Fruit fly (Drosophila melanogaster) whole organism, embryonic: Measurements from ENCODE around the gene Klp67A.

Experiments used
- Adf1 ChIP-seq: fragments of 200-800 bp; sonication (Bioruptor generic); IDR thresholded peaks from 2 replicates; pipeline ENCODE4 v1.3.6; 2022; ENCODE audit warnings: missing biosample characterization, missing genetic modification characterization
- CG10462 ChIP-seq: fragments of 200-800 bp; sonication (Bioruptor generic); optimal IDR thresholded peaks from 2 replicates; lab custom pipeline; 2016; ENCODE audit warnings: missing biosample characterization, missing genetic modification characterization
- CG10543 ChIP-seq: fragments of 200-800 bp; sonication (Bioruptor generic); optimal IDR thresholded peaks from 3 replicates; lab custom pipeline; 2017; ENCODE audit warnings: missing biosample characterization, mild to moderate bottlenecking, missing genetic modification characterization, moderate library complexity
- CG10959 ChIP-seq: fragments of 200-800 bp; sonication (Bioruptor generic); IDR thresholded peaks from 2 replicates; pipeline ENCODE4 v1.3.6; 2022; ENCODE audit warnings: missing biosample characterization, missing genetic modification characterization
- CG12071 ChIP-seq: fragments of 200-800 bp; sonication (Bioruptor generic); optimal IDR thresholded peaks from 3 replicates; lab custom pipeline; 2018; ENCODE audit warnings: missing biosample characterization, mild to moderate bottlenecking, missing genetic modification characterization
- CG12769 ChIP-seq: fragments of 200-800 bp; sonication (Bioruptor generic); optimal IDR thresholded peaks from 2 replicates; lab custom pipeline; 2019; ENCODE audit warnings: missing biosample characterization, mild to moderate bottlenecking, missing genetic modification characterization, moderate library complexity
- CG14860 ChIP-seq: fragments of 200-800 bp; sonication (Bioruptor generic); IDR thresholded peaks from 3 replicates; pipeline ENCODE4 v1.3.6; 2022; ENCODE audit warnings: missing biosample characterization, missing genetic modification characterization; ENCODE audit not compliant: partially characterized antibody
- CG15073 ChIP-seq: fragments of 200-800 bp; sonication (Bioruptor generic); optimal IDR thresholded peaks from 2 replicates; lab custom pipeline; 2016; ENCODE audit warnings: missing biosample characterization, missing genetic modification characterization
- CG15601 ChIP-seq: fragments of 200-800 bp; sonication (Bioruptor generic); optimal IDR thresholded peaks from 3 replicates; lab custom pipeline; 2019; ENCODE audit warnings: missing biosample characterization, mild to moderate bottlenecking, missing genetic modification characterization, moderate library complexity
- CG16779 ChIP-seq: fragments of 200-800 bp; sonication (Bioruptor generic); IDR thresholded peaks from 2 replicates; pipeline ENCODE4 v1.3.6; 2022; ENCODE audit warnings: missing biosample characterization, missing genetic modification characterization
- CG16815 ChIP-seq: fragments of 200-800 bp; sonication (Bioruptor generic); optimal IDR thresholded peaks from 3 replicates; lab custom pipeline; 2017; ENCODE audit warnings: missing biosample characterization, mild to moderate bottlenecking, missing genetic modification characterization
- CG18262 ChIP-seq: fragments of 200-800 bp; optimal IDR thresholded peaks from 3 replicates; lab custom pipeline; 2019; ENCODE audit warnings: missing biosample characterization, mild to moderate bottlenecking, missing genetic modification characterization, moderate library complexity
- CG1832 ChIP-seq: fragments of 200-800 bp; sonication (Bioruptor generic); optimal IDR thresholded peaks from 2 replicates; lab custom pipeline; 2017; ENCODE audit warnings: missing biosample characterization, mild to moderate bottlenecking, missing genetic modification characterization, inconsistent platforms
- CG2116 ChIP-seq: fragments of 200-800 bp; sonication (Bioruptor generic); optimal IDR thresholded peaks from 3 replicates; lab custom pipeline; 2018; ENCODE audit warnings: missing biosample characterization, mild to moderate bottlenecking, missing genetic modification characterization
- CG34224 ChIP-seq: fragments of 200-800 bp; sonication (Bioruptor generic); IDR thresholded peaks from 3 replicates; pipeline ENCODE4 v1.3.6; 2022; ENCODE audit warnings: missing biosample characterization, missing genetic modification characterization; ENCODE audit not compliant: partially characterized antibody
- CG3995 ChIP-seq: fragments of 200-800 bp; sonication (Bioruptor generic); optimal IDR thresholded peaks from 3 replicates; lab custom pipeline; 2016; ENCODE audit warnings: missing biosample characterization, missing genetic modification characterization
- CG4282 ChIP-seq: fragments of 200-800 bp; sonication (Bioruptor generic); optimal IDR thresholded peaks from 2 replicates; lab custom pipeline; 2016; ENCODE audit warnings: missing biosample characterization, missing genetic modification characterization
- CG4404 ChIP-seq: fragments of 200-800 bp; sonication (Bioruptor generic); IDR thresholded peaks from 2 replicates; pipeline ENCODE4 v1.3.6; 2022; ENCODE audit warnings: missing biosample characterization, missing genetic modification characterization
- CG6765 ChIP-seq: fragments of 200-800 bp; sonication (Bioruptor generic); optimal IDR thresholded peaks from 3 replicates; lab custom pipeline; 2017; ENCODE audit warnings: missing biosample characterization, mild to moderate bottlenecking, missing genetic modification characterization
- CG7357 ChIP-seq: fragments of 200-800 bp; sonication (Bioruptor generic); IDR thresholded peaks from 3 replicates; pipeline ENCODE4 v1.3.6; 2022; ENCODE audit warnings: missing biosample characterization, missing genetic modification characterization
- CG9609 ChIP-seq: fragments of 200-800 bp; sonication (Bioruptor generic); optimal IDR thresholded peaks from 3 replicates; lab custom pipeline; 2016; ENCODE audit warnings: missing biosample characterization, missing genetic modification characterization
- CG9727 ChIP-seq: fragments of 200-800 bp; sonication (Bioruptor generic); optimal IDR thresholded peaks from 3 replicates; lab custom pipeline; 2017; ENCODE audit warnings: missing biosample characterization, mild to moderate bottlenecking, missing genetic modification characterization
- D19B ChIP-seq: fragments of 200-800 bp; sonication (Bioruptor generic); optimal IDR thresholded peaks from 2 replicates; lab custom pipeline; 2017; ENCODE audit warnings: missing biosample characterization, mild to moderate bottlenecking, missing genetic modification characterization
- Dad ChIP-seq: fragments of 200-800 bp; sonication (Bioruptor generic); optimal IDR thresholded peaks from 3 replicates; lab custom pipeline; 2016; ENCODE audit warnings: missing biosample characterization, missing genetic modification characterization
- H15 ChIP-seq: fragments of 200-800 bp; sonication (Bioruptor generic); IDR thresholded peaks from 3 replicates; pipeline ENCODE4 v1.3.6; 2022; ENCODE audit warnings: missing biosample characterization, missing genetic modification characterization
- Hand ChIP-seq: fragments of 200-800 bp; sonication (Bioruptor generic); optimal IDR thresholded peaks from 2 replicates; lab custom pipeline; 2017; ENCODE audit warnings: mild to moderate bottlenecking, missing biosample characterization, missing genetic modification reagents, missing genetic modification characterization
- Max ChIP-seq: fragments of 200-800 bp; sonication (Bioruptor generic); optimal IDR thresholded peaks from 2 replicates; lab custom pipeline; 2016; ENCODE audit warnings: missing biosample characterization, mild to moderate bottlenecking, missing genetic modification characterization
- Sin3A ChIP-seq: fragments of >200 bp; optimal IDR thresholded peaks from 2 replicates; lab custom pipeline; 2018
- Sox102F ChIP-seq: fragments of 200-800 bp; sonication (Bioruptor generic); optimal IDR thresholded peaks from 2 replicates; lab custom pipeline; 2018; ENCODE audit warnings: missing biosample characterization, mild to moderate bottlenecking, missing genetic modification characterization, moderate library complexity
- aop ChIP-seq: fragments of 200-800 bp; sonication (Bioruptor generic); IDR thresholded peaks from 2 replicates; pipeline ENCODE4 v1.3.6; 2022; ENCODE audit warnings: missing biosample characterization, missing genetic modification characterization
- caup ChIP-seq: fragments of 200-800 bp; sonication (Bioruptor generic); optimal IDR thresholded peaks from 3 replicates; lab custom pipeline; 2017; ENCODE audit warnings: missing biosample characterization, mild to moderate bottlenecking, missing genetic modification characterization, moderate library complexity; ENCODE audit not compliant: severe bottlenecking
- ci ChIP-seq: fragments of 200-800 bp; sonication (Bioruptor generic); IDR thresholded peaks from 3 replicates; pipeline ENCODE4 v1.3.6; 2022; ENCODE audit warnings: missing biosample characterization, missing genetic modification characterization
- crol ChIP-seq: fragments of 200-800 bp; sonication (Bioruptor generic); IDR thresholded peaks from 2 replicates; pipeline ENCODE4 v1.3.6; 2022; ENCODE audit warnings: missing biosample characterization, missing genetic modification characterization
- dm ChIP-seq: fragments of 200-800 bp; sonication (Bioruptor generic); optimal IDR thresholded peaks from 3 replicates; lab custom pipeline; 2016; ENCODE audit warnings: missing biosample characterization, missing genetic modification characterization
- gfzf ChIP-seq: fragments of 200-800 bp; sonication (Bioruptor generic); optimal IDR thresholded peaks from 2 replicates; lab custom pipeline; 2016; ENCODE audit warnings: missing biosample characterization, mild to moderate bottlenecking, missing genetic modification characterization, moderate library complexity
- ham ChIP-seq: fragments of 200-800 bp; sonication (Bioruptor generic); IDR thresholded peaks from 2 replicates; pipeline ENCODE4 v1.3.6; 2022; ENCODE audit warnings: missing biosample characterization, missing genetic modification characterization
- inv ChIP-seq: fragments of 200-800 bp; sonication (Bioruptor generic); IDR thresholded peaks from 2 replicates; pipeline ENCODE4 v1.3.6; 2022; ENCODE audit warnings: missing biosample characterization, missing genetic modification characterization; ENCODE audit not compliant: partially characterized antibody
- jumu ChIP-seq: fragments of 200-800 bp; sonication (Bioruptor generic); optimal IDR thresholded peaks from 3 replicates; lab custom pipeline; 2016; ENCODE audit warnings: missing biosample characterization, missing genetic modification characterization
- nmo ChIP-seq: fragments of 200-800 bp; sonication (Bioruptor generic); optimal IDR thresholded peaks from 2 replicates; lab custom pipeline; 2018; ENCODE audit warnings: missing biosample characterization, mild to moderate bottlenecking, missing genetic modification characterization, moderate library complexity
- psq ChIP-seq: fragments of 200-800 bp; sonication (Bioruptor generic); optimal IDR thresholded peaks from 2 replicates; lab custom pipeline; 2017; ENCODE audit warnings: missing biosample characterization, missing genetic modification characterization
- pzg ChIP-seq: fragments of 200-800 bp; sonication (Bioruptor generic); optimal IDR thresholded peaks from 3 replicates; lab custom pipeline; 2018; ENCODE audit warnings: missing biosample characterization, mild to moderate bottlenecking, missing genetic modification characterization, moderate library complexity
- ranshi ChIP-seq: fragments of 200-800 bp; sonication (Bioruptor generic); IDR thresholded peaks from 2 replicates; pipeline ENCODE4 v1.3.6; 2022; ENCODE audit warnings: missing biosample characterization, missing genetic modification characterization
- repo ChIP-seq: fragments of 200-800 bp; sonication (Bioruptor generic); optimal IDR thresholded peaks from 2 replicates; lab custom pipeline; 2016; ENCODE audit warnings: missing biosample characterization, missing genetic modification characterization
- ro ChIP-seq: fragments of 200-800 bp; sonication (Bioruptor generic); IDR thresholded peaks from 2 replicates; pipeline ENCODE4 v1.3.6; 2022; ENCODE audit warnings: missing biosample characterization, missing genetic modification characterization
- sc ChIP-seq, 3 experiments: fragments of >200 bp in 2 of 3; fragments of 200-800 bp in 1 of 3; sonication (Bioruptor generic) in 1 of 3; optimal IDR thresholded peaks; 2 replicates in 2 of 3; 3 replicates in 1 of 3; lab custom pipeline; 2017; ENCODE audit warnings: mild to moderate bottlenecking in 1 of 3, missing biosample characterization in 1 of 3, missing genetic modification characterization in 1 of 3, missing genetic modification reagents in 1 of 3
- scrt ChIP-seq: fragments of 200-800 bp; sonication (Bioruptor generic); optimal IDR thresholded peaks from 2 replicates; lab custom pipeline; 2018; ENCODE audit warnings: missing biosample characterization, mild to moderate bottlenecking, missing genetic modification characterization, moderate library complexity
- sob ChIP-seq: fragments of 200-800 bp; sonication (Bioruptor generic); IDR thresholded peaks from 2 replicates; pipeline ENCODE4 v1.3.6; 2022; ENCODE audit warnings: missing biosample characterization, missing genetic modification characterization
- ssp ChIP-seq: fragments of 200-800 bp; sonication (Bioruptor generic); IDR thresholded peaks from 2 replicates; pipeline ENCODE4 v1.3.6; 2022; ENCODE audit warnings: missing biosample characterization, missing genetic modification characterization
- trh ChIP-seq: fragments of 200-800 bp; sonication (Bioruptor generic); optimal IDR thresholded peaks from 2 replicates; lab custom pipeline; 2016; ENCODE audit warnings: missing biosample characterization, missing genetic modification characterization
- ttk ChIP-seq: fragments of 200-800 bp; sonication (Bioruptor generic); IDR thresholded peaks from 2 replicates; pipeline ENCODE4 v2.1.2; 2022; ENCODE audit warnings: missing biosample characterization, missing genetic modification characterization

Gene Klp67A

DNA sequence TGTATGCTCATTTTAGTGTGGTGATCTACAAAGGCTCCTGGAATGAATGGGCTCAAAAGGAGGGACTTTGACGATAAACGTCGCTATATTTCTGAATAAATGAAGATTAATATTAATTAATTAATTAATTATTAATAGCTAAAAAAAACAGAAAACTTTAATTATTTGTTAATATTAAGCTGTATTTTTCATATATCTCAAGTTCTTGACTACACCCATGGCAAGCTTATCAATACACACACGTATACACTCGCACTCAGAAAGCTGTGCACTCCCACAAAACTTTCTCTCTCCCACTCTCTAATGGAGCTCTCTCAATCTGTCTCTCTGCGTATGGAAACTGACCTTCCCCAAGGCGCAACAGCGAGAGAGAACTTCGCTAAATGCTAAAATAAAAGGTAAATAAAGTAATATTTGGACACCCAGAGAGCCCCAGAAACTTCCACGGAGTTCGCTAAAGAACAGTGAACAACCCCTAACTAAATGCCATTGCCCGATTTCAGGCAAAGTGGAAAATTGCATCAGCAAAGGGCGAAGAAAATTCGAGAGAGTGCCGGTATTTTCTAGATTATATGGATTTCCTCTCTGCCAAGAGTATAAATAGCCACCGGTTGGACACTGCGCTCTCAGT lies 6.6 kb upstream of the Klp67A start (continued):
- TF ChIP-seq CG15601 (tag; lab: Kevin White, UChicago) = peak; percentile 64
- peak; percentile 53; the same call in 1 of the 3 replicates for TF ChIP-seq CG34224 (GFP tag; lab: Robert Waterston, UW)
- no peak for TF ChIP-seq crol
- TF ChIP-seq Dad (GFP tag; lab: Kevin White, UChicago) = no peak
- TF ChIP-seq aop (GFP tag; lab: Robert Waterston, UW) = no peak
- peak; percentile 30 for TF ChIP-seq Max (GFP tag; lab: Kevin White, UChicago)
- peak; percentile 91 for TF ChIP-seq ci
- TF ChIP-seq inv = no peak
- TF ChIP-seq Sin3A (lab: Kevin White, UChicago) = no peak
- no peak for TF ChIP-seq CG2116 (GFP tag; lab: Kevin White, UChicago)
- peak; percentile 31; the same call in 1 of the 2 replicates for TF ChIP-seq ssp (GFP tag; lab: Robert Waterston, UW)
- peak; percentile 66 for TF ChIP-seq CG9727
- TF ChIP-seq ttk (GFP tag; lab: Robert Waterston, UW) = no peak
- TF ChIP-seq pzg (GFP tag; lab: Kevin White, UChicago) = no peak
- peak; percentile 29 for TF ChIP-seq D19B (GFP tag; lab: Kevin White, UChicago)
- TF ChIP-seq jumu = no peak
- TF ChIP-seq repo (GFP tag; lab: Kevin White, UChicago) = no peak
- peak; percentile 67 for TF ChIP-seq Hand (GFP tag; lab: Kevin White, UChicago)
- TF ChIP-seq nmo (GFP tag; lab: Kevin White, UChicago) = peak; percentile 54
- TF ChIP-seq CG14860 (GFP tag; lab: Robert Waterston, UW) = no peak
- TF ChIP-seq ro (GFP tag; lab: Robert Waterston, UW) = peak; percentile 67; the same call in 1 of the 2 replicates
- TF ChIP-seq Adf1 (GFP tag; lab: Robert Waterston, UW) = no peak
- TF ChIP-seq ham = no peak
- TF ChIP-seq CG12071 = no peak
- TF ChIP-seq psq (GFP tag; lab: Kevin White, UChicago) = peak; percentile 9
- TF ChIP-seq sob (GFP tag; lab: Robert Waterston, UW) = peak; percentile 85
- TF ChIP-seq CG10959 = no peak
- no peak for TF ChIP-seq CG9609 (GFP tag; lab: Kevin White, UChicago)
- no peak for TF ChIP-seq CG4282
- no peak for TF ChIP-seq dm
- no peak for TF ChIP-seq CG16779 (GFP tag; lab: Robert Waterston, UW)
- peak; percentile 54 for TF ChIP-seq caup (GFP tag; lab: Kevin White, UChicago)
- TF ChIP-seq CG10462 = peak; percentile 29
- no peak for TF ChIP-seq CG7357 (GFP tag; lab: Robert Waterston, UW)
- peak; percentile 94 for TF ChIP-seq scrt (GFP tag; lab: Kevin White, UChicago)
- no peak for TF ChIP-seq CG16815 (GFP tag; lab: Kevin White, UChicago)
- no peak for TF ChIP-seq sc (optimal IDR thresholded peaks at IDR 0.05; lab: Kevin White, UChicago)
- TF ChIP-seq sc (GFP tag; optimal IDR thresholded peaks at IDR 0.05; lab: Kevin White, UChicago) = peak; percentile 55
- TF ChIP-seq trh = peak; percentile 14
- TF ChIP-seq CG15073 (GFP tag; lab: Kevin White, UChicago) = no peak
- peak; percentile 54 for TF ChIP-seq CG6765
- peak; percentile 76 for TF ChIP-seq Sox102F (GFP tag; lab: Kevin White, UChicago)
- peak; percentile 65 for TF ChIP-seq CG18262 (tag; lab: Kevin White, UChicago)
- peak; percentile 49 for TF ChIP-seq CG10543
- TF ChIP-seq gfzf (GFP tag; lab: Kevin White, UChicago) = no peak
- TF ChIP-seq CG4404 = peak; percentile 33; the same call in 1 of the 2 replicates
- peak; percentile 62; the same call in 1 of the 3 replicates for TF ChIP-seq H15
- no peak for TF ChIP-seq CG3995
- no peak for TF ChIP-seq CG12769 (tag; lab: Kevin White, UChicago)
- TF ChIP-seq CG1832 = no peak
- TF ChIP-seq ranshi (GFP tag; lab: Robert Waterston, UW) = peak; percentile 66
